Worm (Caenorhabditis elegans) whole organism, L4/young adult: ENCODE results near the gene R13A1.1.

Experiments used
- W03F9.2 ChIP-seq: fragments of 150-350 bp; optimal IDR thresholded peaks from 2 replicates; lab custom pipeline; 2014; ENCODE audit warnings: missing biosample characterization, missing genetic modification characterization
- him-1 ChIP-seq: sonication (generic microtip); optimal IDR thresholded peaks from 2 replicates; lab custom pipeline; 2016; ENCODE audit warnings: missing genotype, missing genetic modification reagents, missing genetic modification characterization, missing compliant biosample characterization

ce11 chrIV:7173489-7173888 is 46.3 kb upstream of the R13A1.1 start, which contains the start of gene str-1:
- TF ChIP-seq W03F9.2 (tag; lab: Kevin White, UChicago) (no peak), him-1 (tag; lab: Kevin White, UChicago) (no peak)
